Worm (Caenorhabditis elegans): ENCODE data around the gene C33A12.4.

- no peak for TF ChIP-seq him-1 (tag; optimal IDR thresholded peaks at IDR 0.05)
- TF ChIP-seq dao-5 (tag; optimal IDR thresholded peaks at IDR 0.05) = no peak
These were observed 15.5 kb upstream of the C33A12.4 start, which contains the start of gene elo-1 for ce11 chrIV:9525682-9526416.
